Worm (Caenorhabditis elegans): ENCODE results near the gene ZK813.4.

The ZK813.4 gene

DNA sequence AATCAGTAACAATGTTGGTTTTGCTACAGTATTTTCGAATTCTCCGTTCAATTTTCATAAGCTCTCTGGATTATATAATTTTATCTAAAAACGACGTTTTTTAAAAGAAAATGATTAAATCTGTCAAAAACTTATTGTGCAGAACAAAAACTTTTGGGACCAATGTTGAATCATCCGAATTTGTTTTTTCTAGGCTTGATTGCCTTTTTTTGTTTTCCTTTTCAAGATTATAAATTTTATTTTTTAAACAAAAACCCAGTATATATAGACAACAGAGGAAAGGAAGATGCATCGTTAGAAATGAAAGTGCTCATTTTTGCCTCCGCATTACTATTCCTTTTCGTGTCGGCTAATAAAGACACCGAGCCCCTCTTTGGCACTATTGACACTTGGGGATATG lies 14.6 kb upstream of the ZK813.4 start, which contains the start of gene ZK813.7:
Gene ZK813.7, plus strand, starts transcription at position 301 of the 400 bp plus-strand sequence.
- TF ChIP-seq lir-1 (GFP tag; conservative IDR thresholded peaks at IDR 0.05) (no peak), B0019.2 (GFP tag; conservative IDR thresholded peaks at IDR 0.05) (no peak), F55B11.4 (tag; optimal IDR thresholded peaks at IDR 0.05; ENCODE audit: borderline replicate concordance, insufficient read depth) (no peak), T07F8.4 (tag; optimal IDR thresholded peaks at IDR 0.05) (no peak), tbp1 (GFP tag; optimal IDR thresholded peaks at IDR 0.05) (no peak)

DNA sequence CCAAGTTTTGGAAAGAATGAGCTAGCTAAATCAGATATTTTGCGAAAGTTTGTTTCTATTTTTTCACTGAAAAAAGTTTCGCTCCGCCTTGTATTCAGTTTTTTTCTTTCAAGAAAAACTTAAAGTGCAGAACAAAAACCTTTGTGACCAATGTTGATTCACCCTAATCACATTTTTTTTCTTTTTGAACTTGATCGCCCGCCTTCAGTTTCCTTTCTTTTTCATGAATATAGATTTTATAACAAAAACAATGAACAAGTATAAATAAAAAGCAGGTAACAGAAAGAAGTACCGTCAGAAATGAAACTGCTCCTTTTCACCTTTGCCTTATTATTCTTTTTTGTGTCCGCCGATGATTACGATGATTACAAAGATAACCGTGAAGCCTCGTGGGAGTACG lies 13.6 kb upstream of the ZK813.4 start, which contains the start of gene ZK813.2:
Gene ZK813.2, plus strand, starts transcription at position 301 of the 400 bp plus-strand sequence.
- TF ChIP-seq snpc-3.4 (tag; optimal IDR thresholded peaks at IDR 0.05) (no peak), madf-8 (GFP tag; conservative IDR thresholded peaks at IDR 0.05) (no peak), snpc-4 (GFP tag; optimal IDR thresholded peaks at IDR 0.05) (no peak), snpc-4 (tag; optimal IDR thresholded peaks at IDR 0.05) (no peak)

DNA sequence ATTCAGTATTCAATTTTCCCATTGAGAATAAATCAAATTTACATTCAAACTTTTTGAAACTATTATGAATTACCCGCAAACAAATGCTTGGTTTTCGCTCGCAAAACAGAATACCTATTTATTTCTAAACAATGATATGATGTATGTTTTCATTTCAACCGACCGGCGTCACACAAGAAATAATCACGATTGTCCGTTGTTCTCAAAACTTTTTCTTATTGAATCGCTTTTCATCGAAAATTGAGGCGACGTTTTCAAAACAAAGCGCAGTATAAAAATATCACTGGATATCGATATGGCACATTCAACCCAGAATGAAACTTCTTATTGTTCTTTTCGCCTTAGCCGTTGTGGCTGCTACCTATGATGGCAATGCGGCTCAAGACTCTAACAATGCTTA lies 11.6 kb upstream of the ZK813.4 start, which contains the start of gene ZK813.3:
Gene ZK813.3, plus strand, starts transcription at position 301 of the 400 bp plus-strand sequence.
- TF ChIP-seq attf-3 (GFP tag; conservative IDR thresholded peaks at IDR 0.05), result no peak
- no peak for TF ChIP-seq ekl-4 (GFP tag; IDR thresholded peaks at IDR 0.05)
- TF ChIP-seq ceh-27 (GFP tag; optimal IDR thresholded peaks at IDR 0.05), result no peak
- no peak for TF ChIP-seq let-526 (GFP tag; IDR thresholded peaks at IDR 0.05)
- TF ChIP-seq nfya-2 (GFP tag; IDR thresholded peaks at IDR 0.05), result no peak
- TF ChIP-seq zim-3 (tag; optimal IDR thresholded peaks at IDR 0.05), result no peak
- TF ChIP-seq madf-6 (GFP tag; IDR thresholded peaks at IDR 0.05), result no peak
- no peak for TF ChIP-seq nhr-80 (tag; optimal IDR thresholded peaks at IDR 0.05)

DNA sequence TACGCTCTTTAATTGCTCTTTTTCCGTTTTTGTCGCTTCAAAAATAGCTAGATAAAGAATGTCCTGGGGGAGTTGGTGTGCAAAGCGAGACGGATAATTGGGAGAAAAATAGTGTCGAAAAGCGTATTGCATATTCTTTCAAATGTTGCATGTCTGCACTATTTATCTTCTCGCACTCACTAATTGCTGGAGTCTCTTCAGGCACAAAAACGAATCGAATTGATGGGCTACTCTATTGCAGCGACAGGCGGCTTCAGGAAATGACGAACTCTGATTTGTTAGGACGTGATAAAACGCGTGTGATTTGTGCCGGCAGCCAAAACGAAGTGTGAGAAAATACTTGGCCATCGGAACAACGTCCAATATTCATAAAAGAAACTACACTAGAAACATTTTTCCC lies 10.4 kb upstream of the ZK813.4 start:
- TF ChIP-seq tbx-9 (tag; optimal IDR thresholded peaks at IDR 0.05; ENCODE audit: borderline replicate concordance), result no peak
- TF ChIP-seq madf-8 (GFP tag; conservative IDR thresholded peaks at IDR 0.05), result no peak
- TF ChIP-seq ekl-4 (GFP tag; IDR thresholded peaks at IDR 0.05), result no peak
- TF ChIP-seq hmg-1.2 (GFP tag; IDR thresholded peaks at IDR 0.05), result no peak
- TF ChIP-seq egl-18 (GFP tag; IDR thresholded peaks at IDR 0.05), result no peak
- TF ChIP-seq nfya-2 (GFP tag; IDR thresholded peaks at IDR 0.05), result no peak
- TF ChIP-seq ceh-27 (GFP tag; optimal IDR thresholded peaks at IDR 0.05), result no peak
- no peak for TF ChIP-seq Y53F4B.3 (GFP tag; IDR thresholded peaks at IDR 0.05)

DNA sequence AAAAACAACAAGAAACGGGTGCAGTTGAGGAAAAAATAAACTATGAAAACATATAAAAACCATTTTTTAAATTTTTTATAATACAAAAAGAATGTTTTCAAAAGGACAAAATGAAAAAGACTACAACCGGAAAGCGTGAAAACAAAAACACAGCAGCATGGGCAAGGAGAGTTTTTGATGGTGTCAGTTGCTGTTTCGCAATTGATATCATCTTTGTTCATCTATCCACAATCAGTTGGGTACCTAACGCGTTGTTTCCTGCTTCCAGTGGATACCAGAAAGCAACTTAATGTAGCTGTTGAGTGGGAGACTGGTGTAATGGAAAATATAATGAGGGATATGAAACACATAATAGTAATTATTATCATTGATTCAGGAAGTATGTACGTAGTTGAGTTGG lies 9.9 kb upstream of the ZK813.4 start:
- TF ChIP-seq F49E8.2 (tag; optimal IDR thresholded peaks at IDR 0.05; ENCODE audit: insufficient read depth) (no peak), Y53F4B.3 (GFP tag; IDR thresholded peaks at IDR 0.05) (no peak), ceh-91 (GFP tag; IDR thresholded peaks at IDR 0.05) (no peak), zfh-2 (GFP tag; conservative IDR thresholded peaks at IDR 0.05) (no peak), C17E4.6 (GFP tag; IDR thresholded peaks at IDR 0.05) (no peak), dpff-1 (tag; optimal IDR thresholded peaks at IDR 0.05) (no peak), bed-2 (GFP tag; IDR thresholded peaks at IDR 0.05) (no peak), snpc-3.4 (tag; optimal IDR thresholded peaks at IDR 0.05) (no peak), pbrm-1 (GFP tag; IDR thresholded peaks at IDR 0.05) (no peak), nfya-2 (GFP tag; IDR thresholded peaks at IDR 0.05) (no peak), hlh-26 (GFP tag; conservative IDR thresholded peaks at IDR 0.05) (no peak), madf-8 (GFP tag; conservative IDR thresholded peaks at IDR 0.05) (no peak), ceh-58 (GFP tag; IDR thresholded peaks at IDR 0.05) (no peak), F22D6.2 (tag; optimal IDR thresholded peaks at IDR 0.05) (no peak), attf-6 (GFP tag; IDR thresholded peaks at IDR 0.05) (no peak), efl-1 (GFP tag; optimal IDR thresholded peaks at IDR 0.05) (no peak), attf-5 (GFP tag; optimal IDR thresholded peaks at IDR 0.05) (no peak), let-526 (GFP tag; IDR thresholded peaks at IDR 0.05) (no peak)

Measured in whole organism, young adult.